Fruit fly (Drosophila melanogaster) ovary, adult (tissue): Measurements from ENCODE around the gene CG2100.
A peak's percentile ranks its signal among the peaks of the same experiment; 100 is the strongest.

Experiments
- CG17801 ChIP-seq: fragments of 200-800 bp; optimal IDR thresholded peaks from 2 replicates; lab custom pipeline; 2019; ENCODE audit warnings: missing biosample characterization, mild to moderate bottlenecking, missing genetic modification characterization, moderate library complexity; ENCODE audit not compliant: partially characterized antibody

Gene CG2100

dm6 chr3R:5736305-5736869 lies at the start of gene CG2100, which contains the start of gene CG1236:
Gene CG2100, minus strand, starts transcription at chr3R:5736355.
Gene CG1236, plus strand, starts transcription at chr3R:5736748.
- TF ChIP-seq CG17801 = peak; percentile 80

dm6 chr3R:5781462-5781861 lies 45.3 kb upstream of the CG2100 start, which contains the start of gene kat-60L1:
Gene kat-60L1, plus strand, starts transcription at chr3R:5781762.
- no peak for TF ChIP-seq CG17801

dm6 chr3R:5780976-5781375 lies 44.8 kb upstream of the CG2100 start, which contains the start of gene CG2082:
Gene CG2082, minus strand, starts transcription at chr3R:5781076.
- no peak for TF ChIP-seq CG17801

- peak; percentile 50 for TF ChIP-seq CG17801
Observed at dm6 chr3R:5778731-5779593, 42.8 kb upstream of the CG2100 start, which contains the start of gene jagn. Gene jagn, plus strand, starts transcription at chr3R:5779315.

dm6 chr3R:5772433-5772832 lies 36.3 kb upstream of the CG2100 start:
- TF ChIP-seq CG17801 = no peak

dm6 chr3R:5771614-5772202 lies 35.6 kb upstream of the CG2100 start:
- TF ChIP-seq CG17801 = no peak

dm6 chr3R:5760980-5761379 lies 24.8 kb upstream of the CG2100 start:
- no peak for TF ChIP-seq CG17801

- TF ChIP-seq CG17801 = peak; percentile 31
Observed at dm6 chr3R:5758624-5759209, 22.6 kb upstream of the CG2100 start, which contains the start of gene Sec8. Gene Sec8, minus strand, starts transcription at chr3R:5758997.

dm6 chr3R:5754594-5754993 lies 18.4 kb upstream of the CG2100 start, which contains the start of gene Dcps:
Gene Dcps, minus strand, starts transcription at chr3R:5754774.
- no peak for TF ChIP-seq CG17801

dm6 chr3R:5746646-5747045 lies 10.5 kb upstream of the CG2100 start:
- no peak for TF ChIP-seq CG17801

dm6 chr3R:5742278-5743196 lies 6.4 kb upstream of the CG2100 start, which contains the start of the genes Sym and Madm:
Gene Sym, minus strand, starts transcription at chr3R:5742476.
Gene Madm, plus strand, starts transcription at chr3R:5742510.
- TF ChIP-seq CG17801 = peak; percentile 2

dm6 chr3R:5737263-5737662 lies 1.1 kb upstream of the CG2100 start:
- no peak for TF ChIP-seq CG17801

- TF ChIP-seq CG17801 = no peak
Observed at dm6 chr3R:5733181-5733580, 3.0 kb downstream of the CG2100 start, which contains the start of gene CG1239. Gene CG1239, plus strand, starts transcription at chr3R:5733513.

dm6 chr3R:5727724-5728365 lies 8.3 kb downstream of the CG2100 start:
- TF ChIP-seq CG17801 = no peak

dm6 chr3R:5723122-5723521 lies 13.0 kb downstream of the CG2100 start:
- TF ChIP-seq CG17801 = no peak
